Fruit fly (Drosophila melanogaster): ENCODE measurements around the gene Wdr82.
A peak's percentile ranks its signal among the peaks of the same experiment; 100 is the strongest.

Wdr82 gene

dm6 chr2L:8403286-8404270 is 29.3 kb downstream of the Wdr82 start, which contains the start of gene emb (continued):
- TF ChIP-seq psq (GFP tag; optimal IDR thresholded peaks at IDR 0.05) (peak; percentile 19), toy (GFP tag; IDR thresholded peaks at IDR 0.05) (no peak), Mes4 (GFP tag; optimal IDR thresholded peaks at IDR 0.05) (peak; percentile 40), CG3726 (GFP tag; IDR thresholded peaks at IDR 0.05) (no peak), Dip2 (GFP tag; IDR thresholded peaks at IDR 0.05) (no peak), kah (GFP tag; optimal IDR thresholded peaks at IDR 0.05) (peak; percentile 27), CG10366 (GFP tag; IDR thresholded peaks at IDR 0.05) (peak; percentile 31; the same call in 1 of the 2 replicates), p53 (GFP tag; optimal IDR thresholded peaks at IDR 0.05) (peak; percentile 4), inv (GFP tag; IDR thresholded peaks at IDR 0.05; ENCODE audit: partially characterized antibody) (peak; percentile 90), E2f1 (GFP tag; IDR thresholded peaks at IDR 0.05) (no peak), Eip74EF (GFP tag; optimal IDR thresholded peaks at IDR 0.05) (no peak), Tbp (GFP tag; optimal IDR thresholded peaks at IDR 0.05) (no peak), CG13894 (tag; optimal IDR thresholded peaks at IDR 0.05) (no peak), jing (GFP tag; optimal IDR thresholded peaks at IDR 0.05) (no peak), tna (GFP tag; IDR thresholded peaks at IDR 0.05; ENCODE audit: partially characterized antibody) (peak; percentile 99), jumu (GFP tag; optimal IDR thresholded peaks at IDR 0.05) (peak; percentile 58), CG2875 (GFP tag; optimal IDR thresholded peaks at IDR 0.05) (no peak), Ssrp (tag; optimal IDR thresholded peaks at IDR 0.05) (peak; percentile 33), z (GFP tag; IDR thresholded peaks at IDR 0.05) (no peak), luna (GFP tag; optimal IDR thresholded peaks at IDR 0.05) (no peak), CG14014 (GFP tag; IDR thresholded peaks at IDR 0.05) (0 out of 2 replicates have a peak, but pooled peaks have one; percentile 19), ato (GFP tag; IDR thresholded peaks at IDR 0.05; ENCODE audit: partially characterized antibody) (peak; percentile 99), hbn (GFP tag; IDR thresholded peaks at IDR 0.05; ENCODE audit: partially characterized antibody) (peak; percentile 80), HLH4C (GFP tag; IDR thresholded peaks at IDR 0.05; ENCODE audit: partially characterized antibody) (peak; percentile 100), CG11560 (tag; IDR thresholded peaks at IDR 0.05) (peak; percentile 99), sens (GFP tag) (peak; percentile 88), CG1602 (GFP tag; optimal IDR thresholded peaks at IDR 0.05) (peak; percentile 33), Hr51 (GFP tag; optimal IDR thresholded peaks at IDR 0.05) (peak in 1 of 2 experiments; percentile 15), Spps (tag; optimal IDR thresholded peaks at IDR 0.05) (no peak), mld (GFP tag; IDR thresholded peaks at IDR 0.05; ENCODE audit: partially characterized antibody) (peak; percentile 99), CG1024 (GFP tag; IDR thresholded peaks at IDR 0.05) (no peak), sr (GFP tag; IDR thresholded peaks at IDR 0.05) (no peak), ERR (GFP tag; optimal IDR thresholded peaks at IDR 0.05) (no peak), Hmr (GFP tag; optimal IDR thresholded peaks at IDR 0.05) (peak; percentile 80), H2.0 (GFP tag; IDR thresholded peaks at IDR 0.05) (0 out of 2 replicates have a peak, but pooled peaks have one; percentile 22), Atf3 (GFP tag; optimal IDR thresholded peaks at IDR 0.05) (no peak), pan (optimal IDR thresholded peaks at IDR 0.05) (no peak), pan (GFP tag; optimal IDR thresholded peaks at IDR 0.05 in 1 of 2, IDR thresholded peaks at IDR 0.05 in 1 of 2) (peak in 1 of 2 experiments; percentile 42), zfh2 (GFP tag; optimal IDR thresholded peaks at IDR 0.05) (peak; percentile 60), CG32767 (GFP tag; IDR thresholded peaks at IDR 0.05) (no peak), lilli (GFP tag; optimal IDR thresholded peaks at IDR 0.05) (peak; percentile 67), CG3995 (GFP tag; optimal IDR thresholded peaks at IDR 0.05) (peak; percentile 47), HLHmδ (GFP tag; optimal IDR thresholded peaks at IDR 0.05) (peak; percentile 12), Rfx (GFP tag; IDR thresholded peaks at IDR 0.05) (peak; percentile 69), CG18011 (GFP tag; optimal IDR thresholded peaks at IDR 0.05) (no peak), CG3065 (GFP tag; optimal IDR thresholded peaks at IDR 0.05) (no peak), CG7786 (GFP tag; optimal IDR thresholded peaks at IDR 0.05) (peak; percentile 50), cas (GFP tag; IDR thresholded peaks at IDR 0.05) (peak; percentile 18; the same call in 1 of the 2 replicates)

All from whole organism, embryonic.